Worm (Caenorhabditis elegans) whole organism, L3 larva: ENCODE data around the gene C06H2.7.

Source experiments
- R02D3.7 ChIP-seq: fragments of 150-350 bp; optimal IDR thresholded peaks from 2 replicates; lab custom pipeline; 2014; ENCODE audit warnings: missing biosample characterization, missing genetic modification characterization
- aly-2 ChIP-seq: fragments of 150-350 bp; optimal IDR thresholded peaks from 2 replicates; lab custom pipeline; 2014; ENCODE audit warnings: missing biosample characterization, missing genetic modification characterization
- ama-1 ChIP-seq: fragments of 150-350 bp; optimal IDR thresholded peaks from 2 replicates; lab custom pipeline; 2018
- ceh-16 ChIP-seq: sonication (generic microtip); optimal IDR thresholded peaks from 2 replicates; lab custom pipeline; 2017; ENCODE audit warnings: missing biosample characterization, missing genetic modification characterization
- ceh-28 ChIP-seq: fragments of 150-350 bp; optimal IDR thresholded peaks from 2 replicates; lab custom pipeline; 2014; ENCODE audit warnings: missing biosample characterization, missing genetic modification reagents, missing genetic modification characterization
- ceh-82 ChIP-seq: fragments of 150-350 bp; optimal IDR thresholded peaks from 2 replicates; lab custom pipeline; 2014; ENCODE audit warnings: missing biosample characterization, missing genetic modification characterization
- egl-27 ChIP-seq: sonication (generic microtip); optimal IDR thresholded peaks from 4 replicates; lab custom pipeline; 2017; ENCODE audit warnings: missing biosample characterization, missing genetic modification reagents, missing genetic modification characterization
- egl-5 ChIP-seq: fragments of 150-350 bp; optimal IDR thresholded peaks from 2 replicates; lab custom pipeline; 2017; ENCODE audit warnings: missing biosample characterization, missing genetic modification reagents, missing genetic modification characterization, inconsistent platforms
- elt-2 ChIP-seq: sonication (generic microtip); optimal IDR thresholded peaks from 2 replicates; lab custom pipeline; 2016; ENCODE audit warnings: missing genetic modification reagents, mild to moderate bottlenecking, missing genetic modification characterization, missing compliant biosample characterization
- elt-3 ChIP-seq, 3 experiments: fragments of 150-350 bp in 1 of 3; sonication (generic microtip) in 2 of 3; optimal IDR thresholded peaks; 2 replicates in 2 of 3; 4 replicates in 1 of 3; lab custom pipeline; 2014 to 2017; ENCODE audit warnings: missing biosample characterization in 3 of 3, missing genetic modification characterization in 3 of 3
- eor-1 ChIP-seq, 2 experiments: fragments of 150-350 bp; optimal IDR thresholded peaks; 2 replicates each; lab custom pipeline; 2014 to 2018; ENCODE audit warnings: missing biosample characterization in 2 of 2, missing genetic modification characterization in 2 of 2
- fkh-2 ChIP-seq: fragments of 150-350 bp; optimal IDR thresholded peaks from 2 replicates; lab custom pipeline; 2014; ENCODE audit warnings: missing biosample characterization, missing genetic modification reagents, missing genetic modification characterization
- hmg-11 ChIP-seq: sonication (generic microtip); optimal IDR thresholded peaks from 2 replicates; lab custom pipeline; 2016; ENCODE audit warnings: missing genetic modification characterization, missing compliant biosample characterization
- jun-1 ChIP-seq: fragments of 150-350 bp; optimal IDR thresholded peaks from 2 replicates; lab custom pipeline; 2014; ENCODE audit warnings: missing biosample characterization, missing genetic modification reagents, missing genetic modification characterization
- lin-15B ChIP-seq: fragments of 150-350 bp; optimal IDR thresholded peaks from 2 replicates; lab custom pipeline; 2014; ENCODE audit warnings: missing biosample characterization, missing genetic modification characterization
- lin-39 ChIP-seq: fragments of 150-350 bp; optimal IDR thresholded peaks from 2 replicates; lab custom pipeline; 2018; ENCODE audit warnings: missing biosample characterization, missing genetic modification reagents, missing genetic modification characterization
- lsy-12 ChIP-seq: sonication (generic microtip); optimal IDR thresholded peaks from 2 replicates; lab custom pipeline; 2016; ENCODE audit warnings: mild to moderate bottlenecking, missing genetic modification characterization, missing compliant biosample characterization
- mdl-1 ChIP-seq: fragments of 150-350 bp; optimal IDR thresholded peaks from 2 replicates; lab custom pipeline; 2014; ENCODE audit warnings: missing biosample characterization, missing genetic modification characterization
- mml-1 ChIP-seq: fragments of 150-350 bp; sonication (generic microtip); optimal IDR thresholded peaks from 3 replicates; lab custom pipeline; 2014; ENCODE audit warnings: missing biosample characterization, missing genetic modification characterization
- nfya-1 ChIP-seq: sonication (generic microtip); optimal IDR thresholded peaks from 2 replicates; lab custom pipeline; 2017; ENCODE audit warnings: missing genetic modification characterization, mild to moderate bottlenecking, missing compliant biosample characterization, antibody characterized with exemption, moderate library complexity; ENCODE audit not compliant: insufficient read depth
- nhr-11 ChIP-seq: fragments of 150-350 bp; optimal IDR thresholded peaks from 2 replicates; lab custom pipeline; 2014; ENCODE audit warnings: missing biosample characterization, missing genetic modification characterization
- nhr-23 ChIP-seq: fragments of 150-350 bp; optimal IDR thresholded peaks from 2 replicates; lab custom pipeline; 2014; ENCODE audit warnings: missing biosample characterization, missing genetic modification reagents, missing genetic modification characterization
- nhr-237 ChIP-seq: fragments of 150-350 bp; optimal IDR thresholded peaks from 2 replicates; lab custom pipeline; 2014; ENCODE audit warnings: missing biosample characterization, missing genetic modification characterization
- nhr-25 ChIP-seq: sonication (generic microtip); optimal IDR thresholded peaks from 2 replicates; lab custom pipeline; 2017; ENCODE audit warnings: missing biosample characterization, missing genetic modification characterization
- nhr-28 ChIP-seq: fragments of 150-350 bp; optimal IDR thresholded peaks from 2 replicates; lab custom pipeline; 2014; ENCODE audit warnings: missing biosample characterization, missing genetic modification characterization
- nhr-43 ChIP-seq: sonication (generic microtip); optimal IDR thresholded peaks from 2 replicates; lab custom pipeline; 2016; ENCODE audit warnings: mild to moderate bottlenecking, missing genetic modification characterization, missing compliant biosample characterization; ENCODE audit not compliant: poor library complexity, severe bottlenecking
- nhr-76 ChIP-seq: fragments of 150-350 bp; sonication (generic microtip); optimal IDR thresholded peaks from 5 replicates; lab custom pipeline; 2014; ENCODE audit warnings: missing biosample characterization, missing genetic modification characterization
- pha-4 ChIP-seq: fragments of 150-350 bp; optimal IDR thresholded peaks from 2 replicates; lab custom pipeline; 2014; ENCODE audit warnings: missing biosample characterization, missing genetic modification reagents, missing genetic modification characterization
- pqm-1 ChIP-seq: fragments of 150-350 bp; optimal IDR thresholded peaks from 2 replicates; lab custom pipeline; 2017; ENCODE audit warnings: missing biosample characterization, missing genetic modification characterization, inconsistent platforms
- skn-1 ChIP-seq: fragments of 150-350 bp; optimal IDR thresholded peaks from 2 replicates; lab custom pipeline; 2014; ENCODE audit warnings: missing biosample characterization, missing genetic modification characterization
- snpc-4 ChIP-seq: fragments of 150-350 bp; optimal IDR thresholded peaks from 2 replicates; lab custom pipeline; 2014; ENCODE audit warnings: missing biosample characterization, missing genetic modification characterization
- tbx-2 ChIP-seq: sonication (generic microtip); optimal IDR thresholded peaks from 2 replicates; lab custom pipeline; 2016; ENCODE audit warnings: mild to moderate bottlenecking, missing genetic modification characterization, missing compliant biosample characterization
- unc-62 ChIP-seq: fragments of 150-350 bp; sonication (generic microtip); optimal IDR thresholded peaks from 4 replicates; lab custom pipeline; 2014; ENCODE audit warnings: missing biosample characterization, missing genetic modification reagents, missing genetic modification characterization
- zag-1 ChIP-seq: fragments of 150-350 bp; optimal IDR thresholded peaks from 2 replicates; lab custom pipeline; 2014; ENCODE audit warnings: missing biosample characterization, missing genetic modification characterization
- ztf-11 ChIP-seq: fragments of 150-350 bp; optimal IDR thresholded peaks from 2 replicates; lab custom pipeline; 2014; ENCODE audit warnings: missing biosample characterization, missing genetic modification characterization

C06H2.7 gene

ce11 chrV:11119294-11119755 lies 25.3 kb downstream of the C06H2.7 start, which contains the start of gene scb-1:
Gene scb-1, minus strand, starts transcription at chrV:11119705.
- TF ChIP-seq egl-5 (tag; lab: Kevin White, UChicago) = no peak
- no peak for TF ChIP-seq ceh-28 (tag; lab: Kevin White, UChicago)
- TF ChIP-seq mdl-1 (tag; lab: Kevin White, UChicago) = no peak
- no peak for TF ChIP-seq tbx-2
- TF ChIP-seq ama-1 (lab: Kevin White, UChicago) = peak; percentile 54
- TF ChIP-seq elt-3 (tag; optimal IDR thresholded peaks at IDR 0.05; lab: Kevin White, UChicago) = no peak

- TF ChIP-seq nhr-43 (tag; lab: Kevin White, UChicago) = peak; percentile 60
- TF ChIP-seq ceh-82 (tag; lab: Kevin White, UChicago) = no peak
- no peak for TF ChIP-seq nhr-76 (tag; lab: Kevin White, UChicago)
- peak; percentile 17 for TF ChIP-seq ama-1 (lab: Kevin White, UChicago)
Measured at ce11 chrV:11118179-11118725, 26.3 kb downstream of the C06H2.7 start.

ce11 chrV:11113607-11114006 lies 31.0 kb downstream of the C06H2.7 start, which contains the start of gene math-33:
Gene math-33, plus strand, starts transcription at chrV:11113907.
- TF ChIP-seq nhr-28 (tag; lab: Kevin White, UChicago) (no peak), ceh-28 (tag; lab: Kevin White, UChicago) (no peak), ceh-16 (tag; lab: Kevin White, UChicago) (no peak), lin-39 (tag; lab: Kevin White, UChicago) (no peak), aly-2 (tag; lab: Kevin White, UChicago) (no peak), eor-1 (tag; optimal IDR thresholded peaks at IDR 0.05; lab: Kevin White, UChicago) (no peak), nhr-43 (tag; lab: Kevin White, UChicago) (no peak), ztf-11 (tag; lab: Kevin White, UChicago) (no peak), pha-4 (tag; lab: Kevin White, UChicago) (no peak), pqm-1 (tag; lab: Kevin White, UChicago) (no peak), nhr-11 (tag; lab: Kevin White, UChicago) (no peak), R02D3.7 (tag; lab: Kevin White, UChicago) (no peak), mml-1 (tag; lab: Kevin White, UChicago) (no peak)

- TF ChIP-seq ceh-28 (tag; lab: Kevin White, UChicago) (peak; percentile 63), jun-1 (tag; lab: Kevin White, UChicago) (peak; percentile 19), egl-5 (tag; lab: Kevin White, UChicago) (peak; percentile 68), lsy-12 (tag; lab: Kevin White, UChicago) (peak; percentile 12), pha-4 (tag; lab: Kevin White, UChicago) (peak; percentile 76), hmg-11 (tag; lab: Kevin White, UChicago) (peak; percentile 91), mml-1 (tag; lab: Kevin White, UChicago) (no peak), unc-62 (GFP tag; lab: Kevin White, UChicago) (no peak), snpc-4 (tag; lab: Kevin White, UChicago) (peak; percentile 69), nfya-1 (peak; percentile 56), zag-1 (no peak), nhr-25 (peak; percentile 55), skn-1 (tag; lab: Kevin White, UChicago) (peak; percentile 38), egl-27 (tag; lab: Kevin White, UChicago) (no peak), nhr-43 (tag; lab: Kevin White, UChicago) (peak; percentile 76), elt-2 (tag; lab: Kevin White, UChicago) (peak; percentile 50), eor-1 (tag; optimal IDR thresholded peaks at IDR 0.05; lab: Kevin White, UChicago) (no peak), pqm-1 (tag; lab: Kevin White, UChicago) (peak; percentile 12), tbx-2 (peak; percentile 32), lin-39 (tag; lab: Kevin White, UChicago) (peak; percentile 57), lin-15B (peak; percentile 36), nhr-23 (tag; lab: Kevin White, UChicago) (peak; percentile 51), nhr-237 (tag; lab: Kevin White, UChicago) (no peak), ceh-82 (tag; lab: Kevin White, UChicago) (no peak), fkh-2 (tag; lab: Kevin White, UChicago) (no peak)
- TF ChIP-seq, all 47 proteins: peak for 17
Measured at ce11 chrV:11113041-11113574, 31.5 kb downstream of the C06H2.7 start, which contains the start of gene erfa-3. Gene erfa-3, minus strand, starts transcription at chrV:11113091.
